Worm (Caenorhabditis elegans) whole organism, L3 larva: ENCODE measurements around the gene wdr-5.3.

Experiments
- ZK546.5 ChIP-seq: sonication (generic microtip); optimal IDR thresholded peaks from 2 replicates; lab custom pipeline; 2017; ENCODE audit warnings: missing biosample characterization, missing genetic modification characterization
- aly-2 ChIP-seq: fragments of 150-350 bp; optimal IDR thresholded peaks from 2 replicates; lab custom pipeline; 2014; ENCODE audit warnings: missing biosample characterization, missing genetic modification characterization
- ama-1 ChIP-seq: fragments of 150-350 bp; optimal IDR thresholded peaks from 2 replicates; lab custom pipeline; 2018
- ceh-28 ChIP-seq: fragments of 150-350 bp; optimal IDR thresholded peaks from 2 replicates; lab custom pipeline; 2014; ENCODE audit warnings: missing biosample characterization, missing genetic modification reagents, missing genetic modification characterization
- ceh-9 ChIP-seq: sonication (generic microtip); optimal IDR thresholded peaks from 2 replicates; lab custom pipeline; 2018; ENCODE audit warnings: missing biosample characterization, missing genetic modification characterization
- egl-5 ChIP-seq: fragments of 150-350 bp; optimal IDR thresholded peaks from 2 replicates; lab custom pipeline; 2017; ENCODE audit warnings: missing biosample characterization, missing genetic modification reagents, missing genetic modification characterization, inconsistent platforms
- elt-1 ChIP-seq: fragments of 150-350 bp; optimal IDR thresholded peaks from 2 replicates; lab custom pipeline; 2014; ENCODE audit warnings: missing biosample characterization, missing genetic modification characterization
- elt-2 ChIP-seq: sonication (generic microtip); optimal IDR thresholded peaks from 2 replicates; lab custom pipeline; 2016; ENCODE audit warnings: missing genetic modification reagents, mild to moderate bottlenecking, missing genetic modification characterization, missing compliant biosample characterization
- eor-1 ChIP-seq, 2 experiments: fragments of 150-350 bp; optimal IDR thresholded peaks; 2 replicates each; lab custom pipeline; 2014 to 2018; ENCODE audit warnings: missing biosample characterization in 2 of 2, missing genetic modification characterization in 2 of 2
- fkh-10 ChIP-seq: sonication (generic microtip); optimal IDR thresholded peaks from 2 replicates; lab custom pipeline; 2017; ENCODE audit warnings: missing biosample characterization, missing genetic modification reagents, missing genetic modification characterization
- fkh-2 ChIP-seq: fragments of 150-350 bp; optimal IDR thresholded peaks from 2 replicates; lab custom pipeline; 2014; ENCODE audit warnings: missing biosample characterization, missing genetic modification reagents, missing genetic modification characterization
- hmg-11 ChIP-seq: sonication (generic microtip); optimal IDR thresholded peaks from 2 replicates; lab custom pipeline; 2016; ENCODE audit warnings: missing genetic modification characterization, missing compliant biosample characterization
- jun-1 ChIP-seq: fragments of 150-350 bp; optimal IDR thresholded peaks from 2 replicates; lab custom pipeline; 2014; ENCODE audit warnings: missing biosample characterization, missing genetic modification reagents, missing genetic modification characterization
- lin-15B ChIP-seq: fragments of 150-350 bp; optimal IDR thresholded peaks from 2 replicates; lab custom pipeline; 2014; ENCODE audit warnings: missing biosample characterization, missing genetic modification characterization
- lin-39 ChIP-seq: fragments of 150-350 bp; optimal IDR thresholded peaks from 2 replicates; lab custom pipeline; 2018; ENCODE audit warnings: missing biosample characterization, missing genetic modification reagents, missing genetic modification characterization
- nfya-1 ChIP-seq: sonication (generic microtip); optimal IDR thresholded peaks from 2 replicates; lab custom pipeline; 2017; ENCODE audit warnings: missing genetic modification characterization, mild to moderate bottlenecking, missing compliant biosample characterization, antibody characterized with exemption, moderate library complexity; ENCODE audit not compliant: insufficient read depth
- nhr-11 ChIP-seq: fragments of 150-350 bp; optimal IDR thresholded peaks from 2 replicates; lab custom pipeline; 2014; ENCODE audit warnings: missing biosample characterization, missing genetic modification characterization
- nhr-12 ChIP-seq: fragments of 150-350 bp; optimal IDR thresholded peaks from 2 replicates; lab custom pipeline; 2014; ENCODE audit warnings: missing biosample characterization, missing genetic modification characterization
- nhr-23 ChIP-seq: fragments of 150-350 bp; optimal IDR thresholded peaks from 2 replicates; lab custom pipeline; 2014; ENCODE audit warnings: missing biosample characterization, missing genetic modification reagents, missing genetic modification characterization
- nhr-237 ChIP-seq: fragments of 150-350 bp; optimal IDR thresholded peaks from 2 replicates; lab custom pipeline; 2014; ENCODE audit warnings: missing biosample characterization, missing genetic modification characterization
- nhr-43 ChIP-seq: sonication (generic microtip); optimal IDR thresholded peaks from 2 replicates; lab custom pipeline; 2016; ENCODE audit warnings: mild to moderate bottlenecking, missing genetic modification characterization, missing compliant biosample characterization; ENCODE audit not compliant: poor library complexity, severe bottlenecking
- nhr-76 ChIP-seq: fragments of 150-350 bp; sonication (generic microtip); optimal IDR thresholded peaks from 5 replicates; lab custom pipeline; 2014; ENCODE audit warnings: missing biosample characterization, missing genetic modification characterization
- nhr-77 ChIP-seq: fragments of 150-350 bp; optimal IDR thresholded peaks from 2 replicates; lab custom pipeline; 2014; ENCODE audit warnings: missing biosample characterization, missing genetic modification characterization
- pha-4 ChIP-seq: fragments of 150-350 bp; optimal IDR thresholded peaks from 2 replicates; lab custom pipeline; 2014; ENCODE audit warnings: missing biosample characterization, missing genetic modification reagents, missing genetic modification characterization
- pqm-1 ChIP-seq: fragments of 150-350 bp; optimal IDR thresholded peaks from 2 replicates; lab custom pipeline; 2017; ENCODE audit warnings: missing biosample characterization, missing genetic modification characterization, inconsistent platforms
- sea-2 ChIP-seq: fragments of 150-350 bp; sonication (generic microtip); optimal IDR thresholded peaks from 4 replicates; lab custom pipeline; 2014; ENCODE audit warnings: missing biosample characterization, missing genetic modification reagents, missing genetic modification characterization
- skn-1 ChIP-seq: fragments of 150-350 bp; optimal IDR thresholded peaks from 2 replicates; lab custom pipeline; 2014; ENCODE audit warnings: missing biosample characterization, missing genetic modification characterization
- snpc-4 ChIP-seq: fragments of 150-350 bp; optimal IDR thresholded peaks from 2 replicates; lab custom pipeline; 2014; ENCODE audit warnings: missing biosample characterization, missing genetic modification characterization
- unc-62 ChIP-seq: fragments of 150-350 bp; sonication (generic microtip); optimal IDR thresholded peaks from 4 replicates; lab custom pipeline; 2014; ENCODE audit warnings: missing biosample characterization, missing genetic modification reagents, missing genetic modification characterization
- zag-1 ChIP-seq: fragments of 150-350 bp; optimal IDR thresholded peaks from 2 replicates; lab custom pipeline; 2014; ENCODE audit warnings: missing biosample characterization, missing genetic modification characterization
- ztf-11 ChIP-seq: fragments of 150-350 bp; optimal IDR thresholded peaks from 2 replicates; lab custom pipeline; 2014; ENCODE audit warnings: missing biosample characterization, missing genetic modification characterization
- ztf-4 ChIP-seq: fragments of 150-350 bp; optimal IDR thresholded peaks from 2 replicates; lab custom pipeline; 2014; ENCODE audit warnings: missing biosample characterization, missing genetic modification characterization

Gene wdr-5.3

DNA sequence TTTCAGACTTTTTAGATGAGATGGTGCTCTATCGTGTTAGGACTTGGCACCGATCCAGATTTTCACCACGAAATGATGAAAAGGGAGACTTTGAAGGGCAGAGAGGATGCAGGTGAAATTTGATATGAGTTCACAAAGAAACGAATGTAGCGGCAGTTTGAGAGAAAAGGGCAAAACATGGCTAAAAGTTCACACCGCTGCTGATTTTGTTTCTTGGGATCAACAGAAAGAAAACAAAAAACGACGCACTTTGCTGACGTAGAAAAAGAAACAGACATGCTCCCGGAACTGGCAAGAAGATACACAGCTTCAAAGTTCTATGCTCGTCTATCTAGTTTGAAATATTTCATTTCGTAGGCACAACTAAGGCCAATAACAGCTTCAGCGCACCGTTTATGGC is 13.3 kb upstream of the wdr-5.3 start:
- TF ChIP-seq elt-1 (tag; lab: Kevin White, UChicago) (no peak), sea-2 (GFP tag; lab: Kevin White, UChicago) (no peak), hmg-11 (tag; lab: Kevin White, UChicago) (no peak), lin-15B (tag; lab: Kevin White, UChicago) (no peak), ama-1 (lab: Kevin White, UChicago) (no peak), nhr-77 (no peak), fkh-10 (GFP tag; lab: Kevin White, UChicago) (no peak), snpc-4 (tag; lab: Kevin White, UChicago) (no peak), ceh-9 (tag; lab: Kevin White, UChicago) (no peak), ZK546.5 (no peak), pha-4 (tag; lab: Kevin White, UChicago) (no peak), fkh-2 (tag; lab: Kevin White, UChicago) (no peak)

DNA sequence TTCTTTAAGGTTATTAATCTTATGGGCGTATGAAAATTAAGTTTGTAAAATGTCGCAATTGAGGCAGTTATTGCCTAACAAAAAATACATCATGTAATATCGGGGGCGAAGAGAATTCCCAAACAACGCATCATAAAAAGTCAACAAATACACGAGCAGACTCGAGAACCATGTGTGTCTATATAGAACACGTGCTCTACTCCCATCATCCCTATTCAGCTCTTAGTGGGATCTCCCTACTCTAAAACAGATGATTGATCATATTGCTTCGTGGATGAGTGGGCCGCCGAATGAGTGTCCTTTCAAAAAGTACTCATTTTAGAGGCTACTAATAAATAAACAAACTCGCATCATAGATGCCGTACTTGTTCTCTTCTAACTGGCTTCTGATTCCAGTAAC is 12.4 kb upstream of the wdr-5.3 start:
- peak; percentile 70 for TF ChIP-seq pha-4 (tag; lab: Kevin White, UChicago)
- TF ChIP-seq egl-5: peak; percentile 36
- TF ChIP-seq nhr-23 (tag; lab: Kevin White, UChicago): no peak
- TF ChIP-seq nhr-12: no peak
- TF ChIP-seq, all 47 proteins: peak for 2

DNA sequence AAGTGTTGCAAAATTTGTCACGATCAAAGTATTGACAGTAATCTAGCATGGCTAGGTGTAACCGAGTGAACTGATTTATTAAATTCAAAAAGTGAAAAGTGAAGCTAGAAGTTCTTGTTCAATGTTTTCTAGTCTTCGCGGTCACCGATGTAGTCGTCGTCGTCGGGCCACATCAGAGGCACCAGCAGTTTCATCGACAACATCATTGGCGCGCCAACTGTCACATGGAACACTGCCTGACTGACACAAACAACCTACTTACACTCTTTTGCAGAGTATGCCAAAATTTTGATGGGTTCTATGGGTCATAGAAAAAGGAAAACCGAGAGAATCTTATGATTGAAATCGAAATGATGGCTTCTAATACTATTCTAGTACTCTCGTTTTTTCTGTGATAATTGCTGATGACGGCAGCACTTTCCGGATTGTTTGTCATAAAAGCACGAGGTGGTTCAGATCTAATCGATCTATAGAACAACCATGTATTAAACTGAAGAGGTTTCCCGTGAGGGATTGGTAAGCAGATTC is 11.4 kb upstream of the wdr-5.3 start:
- TF ChIP-seq sea-2 (GFP tag; lab: Kevin White, UChicago) (no peak), nhr-43 (tag; lab: Kevin White, UChicago) (no peak), elt-2 (tag; lab: Kevin White, UChicago) (no peak), nhr-23 (tag; lab: Kevin White, UChicago) (no peak), hmg-11 (tag; lab: Kevin White, UChicago) (no peak), nhr-12 (no peak), nhr-76 (tag; lab: Kevin White, UChicago) (no peak), snpc-4 (tag; lab: Kevin White, UChicago) (no peak), ceh-9 (tag; lab: Kevin White, UChicago) (no peak), unc-62 (GFP tag; lab: Kevin White, UChicago) (no peak), ceh-28 (tag; lab: Kevin White, UChicago) (no peak), ZK546.5 (no peak), lin-39 (tag; lab: Kevin White, UChicago) (no peak), skn-1 (tag; lab: Kevin White, UChicago) (no peak), elt-1 (tag; lab: Kevin White, UChicago) (no peak), nhr-237 (tag; lab: Kevin White, UChicago) (no peak), ztf-11 (tag; lab: Kevin White, UChicago) (no peak), zag-1 (tag; lab: Kevin White, UChicago) (no peak), eor-1 (tag; optimal IDR thresholded peaks at IDR 0.05; lab: Kevin White, UChicago) (no peak), fkh-2 (tag; lab: Kevin White, UChicago) (no peak)
- TF ChIP-seq, all 47 proteins: peak for 0

DNA sequence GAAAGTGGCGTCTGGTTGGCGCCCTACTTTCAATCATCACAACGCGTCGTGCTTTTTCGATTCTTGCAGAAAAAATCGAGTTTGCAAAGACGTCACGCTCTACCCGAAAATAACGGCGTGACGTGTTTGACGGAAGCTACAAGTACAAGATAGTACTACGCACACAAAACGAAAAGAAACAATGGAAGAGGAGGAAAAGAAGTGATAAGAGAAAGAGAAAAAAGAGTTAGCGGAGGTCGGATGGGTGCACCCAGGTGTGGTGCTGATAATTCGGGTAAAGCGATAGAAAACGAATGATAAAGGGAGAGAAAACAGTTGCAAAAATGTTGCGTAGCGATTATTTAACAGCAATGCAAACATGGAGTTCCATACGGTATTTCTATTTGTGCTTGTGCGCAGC is 10.2 kb upstream of the wdr-5.3 start:
- TF ChIP-seq nfya-1 (no peak), ztf-4 (no peak), pha-4 (tag; lab: Kevin White, UChicago) (peak; percentile 53), pqm-1 (tag; lab: Kevin White, UChicago) (peak; percentile 39), sea-2 (GFP tag; lab: Kevin White, UChicago) (no peak), skn-1 (tag; lab: Kevin White, UChicago) (peak; percentile 10), ceh-28 (tag; lab: Kevin White, UChicago) (no peak), ztf-11 (tag; lab: Kevin White, UChicago) (no peak), fkh-10 (GFP tag; lab: Kevin White, UChicago) (no peak), aly-2 (no peak), nhr-77 (no peak), elt-2 (tag; lab: Kevin White, UChicago) (peak; percentile 93), unc-62 (GFP tag; lab: Kevin White, UChicago) (no peak), hmg-11 (tag; lab: Kevin White, UChicago) (no peak), jun-1 (peak; percentile 41), ama-1 (lab: Kevin White, UChicago) (no peak)
- TF ChIP-seq, all 47 proteins: peak for 5

DNA sequence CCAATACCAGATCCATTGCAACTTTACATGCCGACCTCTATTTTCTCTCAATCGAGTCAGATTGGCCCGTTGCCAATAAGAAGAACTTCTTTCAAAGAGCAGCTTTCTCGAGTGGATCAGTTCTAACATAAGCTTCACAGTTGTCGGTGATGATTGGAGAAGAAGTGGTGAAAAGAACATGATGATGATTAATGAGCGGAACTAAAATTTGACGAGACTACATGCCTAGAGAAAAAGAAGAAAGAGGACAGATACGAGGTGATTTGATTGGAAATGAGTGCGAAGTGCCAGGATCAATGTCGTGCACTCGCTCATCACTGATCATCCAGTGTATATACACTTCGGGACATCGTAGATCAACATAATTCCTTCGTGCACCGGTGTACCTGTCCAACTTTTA is 9.3 kb upstream of the wdr-5.3 start:
- TF ChIP-seq nhr-11 (tag; lab: Kevin White, UChicago) (peak; percentile 72), nhr-23 (tag; lab: Kevin White, UChicago) (peak; percentile 61), egl-5 (peak; percentile 71), pqm-1 (tag; lab: Kevin White, UChicago) (no peak), nhr-43 (tag; lab: Kevin White, UChicago) (peak; percentile 39), fkh-2 (tag; lab: Kevin White, UChicago) (no peak), sea-2 (GFP tag; lab: Kevin White, UChicago) (no peak), unc-62 (GFP tag; lab: Kevin White, UChicago) (peak; percentile 92), nfya-1 (peak; percentile 61), lin-39 (tag; lab: Kevin White, UChicago) (peak; percentile 89), nhr-76 (tag; lab: Kevin White, UChicago) (no peak), ceh-28 (tag; lab: Kevin White, UChicago) (peak; percentile 25)
